Fruit fly (Drosophila melanogaster) whole organism, adult: ENCODE results near the gene CG12945.

Experiments used
- CG11617 ChIP-seq: fragments of 200-800 bp; sonication (Bioruptor generic); optimal IDR thresholded peaks from 2 replicates; lab custom pipeline; 2017; ENCODE audit warnings: mild to moderate bottlenecking, missing biosample characterization, missing genetic modification reagents, missing genetic modification characterization
- CG12768 ChIP-seq: fragments of 200-800 bp; sonication (Bioruptor generic); optimal IDR thresholded peaks from 2 replicates; lab custom pipeline; 2017; ENCODE audit warnings: missing biosample characterization, missing genetic modification characterization, mild to moderate bottlenecking, moderate library complexity, missing genetic modification reagents
- CG14711 ChIP-seq: fragments of 200-800 bp; sonication (Bioruptor generic); optimal IDR thresholded peaks from 2 replicates; lab custom pipeline; 2018; ENCODE audit warnings: missing biosample characterization, mild to moderate bottlenecking, missing genetic modification characterization, moderate library complexity
- CG1620 ChIP-seq: fragments of 200-800 bp; sonication (Bioruptor generic); optimal IDR thresholded peaks from 2 replicates; lab custom pipeline; 2016; ENCODE audit warnings: missing biosample characterization, missing genetic modification characterization
- CG33017 ChIP-seq: fragments of 200-800 bp; sonication (Bioruptor generic); optimal IDR thresholded peaks from 2 replicates; lab custom pipeline; 2018; ENCODE audit warnings: missing biosample characterization, mild to moderate bottlenecking, missing genetic modification characterization, moderate library complexity
- CG5204 ChIP-seq: fragments of 200-800 bp; sonication (Bioruptor generic); optimal IDR thresholded peaks from 2 replicates; lab custom pipeline; 2016; ENCODE audit warnings: missing biosample characterization, missing genetic modification characterization
- CG7045 ChIP-seq: fragments of 200-800 bp; sonication (Bioruptor generic); optimal IDR thresholded peaks from 2 replicates; lab custom pipeline; 2017; ENCODE audit warnings: missing biosample characterization, mild to moderate bottlenecking, missing genetic modification characterization
- CG7101 ChIP-seq: fragments of 200-800 bp; sonication (Bioruptor generic); optimal IDR thresholded peaks from 2 replicates; lab custom pipeline; 2018; ENCODE audit warnings: missing biosample characterization, mild to moderate bottlenecking, missing genetic modification characterization, moderate library complexity
- Clk ChIP-seq: fragments of 200-800 bp; sonication (Bioruptor generic); optimal IDR thresholded peaks from 2 replicates; lab custom pipeline; 2017; ENCODE audit warnings: missing biosample characterization, missing genetic modification characterization
- Crg-1 ChIP-seq: fragments of 200-800 bp; sonication (Bioruptor generic); optimal IDR thresholded peaks from 2 replicates; lab custom pipeline; 2016; ENCODE audit warnings: missing biosample characterization, missing genetic modification characterization
- Hr96 ChIP-seq: fragments of 200-800 bp; sonication (Bioruptor generic); optimal IDR thresholded peaks from 2 replicates; lab custom pipeline; 2016; ENCODE audit warnings: missing biosample characterization, missing genetic modification characterization
- Mnt ChIP-seq: fragments of 200-800 bp; sonication (Bioruptor generic); optimal IDR thresholded peaks from 2 replicates; lab custom pipeline; 2016; ENCODE audit warnings: missing biosample characterization, mild to moderate bottlenecking, missing genetic modification characterization
- bab1 ChIP-seq: fragments of 200-800 bp; sonication (Bioruptor generic); optimal IDR thresholded peaks from 3 replicates; lab custom pipeline; 2019; ENCODE audit warnings: missing biosample characterization, mild to moderate bottlenecking, missing genetic modification characterization, moderate library complexity
- cic ChIP-seq: fragments of 200-800 bp; sonication (Bioruptor generic); optimal IDR thresholded peaks from 2 replicates; lab custom pipeline; 2017; ENCODE audit warnings: missing biosample characterization, mild to moderate bottlenecking, missing genetic modification characterization, moderate library complexity
- cnc ChIP-seq, 2 experiments: fragments of >200 bp; optimal IDR thresholded peaks; 2 replicates each; lab custom pipeline; 2017
- kay ChIP-seq: fragments of 200-800 bp; sonication (Bioruptor generic); peaks from one replicate; lab custom pipeline; 2016; ENCODE audit warnings: missing biosample characterization, missing genetic modification characterization, borderline replicate concordance
- ovo ChIP-seq: fragments of 200-800 bp; sonication (Bioruptor generic); optimal IDR thresholded peaks from 2 replicates; lab custom pipeline; 2016; ENCODE audit warnings: missing biosample characterization, missing genetic modification characterization
- pad ChIP-seq: fragments of 200-800 bp; sonication (Bioruptor generic); optimal IDR thresholded peaks from 3 replicates; lab custom pipeline; 2017; ENCODE audit warnings: missing biosample characterization, missing genetic modification characterization, mild to moderate bottlenecking, moderate library complexity, missing genetic modification reagents
- tj ChIP-seq: fragments of 200-800 bp; sonication (Bioruptor generic); optimal IDR thresholded peaks from 3 replicates; lab custom pipeline; 2017; ENCODE audit warnings: missing biosample characterization, mild to moderate bottlenecking, missing genetic modification characterization, moderate library complexity
- toe ChIP-seq: fragments of 200-800 bp; sonication (Bioruptor generic); optimal IDR thresholded peaks from 2 replicates; lab custom pipeline; 2016; ENCODE audit warnings: missing biosample characterization, missing genetic modification characterization

CG12945 gene

dm6 chr3R:9762955-9763931 is 27.8 kb downstream of the CG12945 start, which contains the start of the genes Snap24 and CG8478:
Gene Snap24 (minus strand): TSS chr3R:9763150.
Gene CG8478 (plus strand): TSS chr3R:9763650.
- TF ChIP-seq CG5204 (no peak), Mnt (peak; percentile 25), tj (peak; percentile 0), CG11617 (GFP tag; lab: Kevin White, UChicago) (peak; percentile 1), pad (GFP tag; lab: Kevin White, UChicago) (peak; percentile 51), bab1 (peak; percentile 9)

dm6 chr3R:9759360-9760191 is 31.4 kb downstream of the CG12945 start, which contains the start of gene Mpi:
Gene Mpi (plus strand): TSS chr3R:9759622.
- TF ChIP-seq cic (GFP tag; lab: Kevin White, UChicago), result peak; percentile 85
- TF ChIP-seq CG12768, result peak; percentile 44
- no peak for TF ChIP-seq Crg-1
- TF ChIP-seq pad (GFP tag; lab: Kevin White, UChicago), result no peak
- no peak for TF ChIP-seq Clk (GFP tag; lab: Kevin White, UChicago)
- no peak for TF ChIP-seq Hr96 (GFP tag; lab: Kevin White, UChicago)
- TF ChIP-seq CG7101 (tag; lab: Kevin White, UChicago), result peak; percentile 2
- TF ChIP-seq Mnt, result peak; percentile 43
- no peak for TF ChIP-seq kay
- TF ChIP-seq CG7045, result no peak
- TF ChIP-seq CG5204, result no peak
- TF ChIP-seq CG11617 (GFP tag; lab: Kevin White, UChicago), result peak; percentile 50
- TF ChIP-seq bab1, result peak; percentile 70
- peak; percentile 23 for TF ChIP-seq CG1620 (GFP tag; lab: Kevin White, UChicago)
- TF ChIP-seq CG14711 (tag; lab: Kevin White, UChicago), result no peak
- TF ChIP-seq CG33017 (tag; lab: Kevin White, UChicago), result peak; percentile 21
- peak; percentile 38 for TF ChIP-seq tj
- no peak for TF ChIP-seq toe
- TF ChIP-seq cnc (optimal IDR thresholded peaks at IDR 0.05; lab: Kevin White, UChicago), result no peak
- TF ChIP-seq ovo (GFP tag; lab: Kevin White, UChicago), result no peak

- no peak for TF ChIP-seq CG7045
- TF ChIP-seq CG11617 (GFP tag; lab: Kevin White, UChicago), result peak; percentile 4
- TF ChIP-seq cic (GFP tag; lab: Kevin White, UChicago), result no peak
- TF ChIP-seq CG1620 (GFP tag; lab: Kevin White, UChicago), result no peak
- peak; percentile 71 for TF ChIP-seq CG14711 (tag; lab: Kevin White, UChicago)
- no peak for TF ChIP-seq Hr96 (GFP tag; lab: Kevin White, UChicago)
- TF ChIP-seq tj, result no peak
- TF ChIP-seq CG5204, result no peak
- no peak for TF ChIP-seq CG7101 (tag; lab: Kevin White, UChicago)
- TF ChIP-seq toe, result no peak
- peak; percentile 19 for TF ChIP-seq Crg-1
- TF ChIP-seq bab1, result peak; percentile 21
- no peak for TF ChIP-seq pad (GFP tag; lab: Kevin White, UChicago)
Measured at dm6 chr3R:9756187-9756586, 34.8 kb downstream of the CG12945 start, which contains the start of the genes Alg12 and Rpt3R. Gene Alg12 (plus strand): TSS chr3R:9756491. Gene Rpt3R (minus strand): TSS chr3R:9756510.

dm6 chr3R:9754487-9754886 is 36.5 kb downstream of the CG12945 start, which contains the start of gene Tti1:
Gene Tti1 (minus strand): TSS chr3R:9754686.
- TF ChIP-seq CG5204 (no peak), cnc (optimal IDR thresholded peaks at IDR 0.05; lab: Kevin White, UChicago) (no peak), bab1 (no peak), toe (no peak), CG33017 (tag; lab: Kevin White, UChicago) (no peak), CG12768 (no peak)

dm6 chr3R:9747900-9748663 is 42.9 kb downstream of the CG12945 start:
- no peak for TF ChIP-seq cnc (optimal IDR thresholded peaks at IDR 0.05; lab: Kevin White, UChicago)
- no peak for TF ChIP-seq ovo (GFP tag; lab: Kevin White, UChicago)
- TF ChIP-seq CG11617 (GFP tag; lab: Kevin White, UChicago), result no peak
- TF ChIP-seq Hr96 (GFP tag; lab: Kevin White, UChicago), result no peak
- no peak for TF ChIP-seq CG7045
- TF ChIP-seq pad (GFP tag; lab: Kevin White, UChicago), result no peak

dm6 chr3R:9747875-9747899 is 43.3 kb downstream of the CG12945 start, which contains the start of gene PpD3:
Gene PpD3 (plus strand): TSS chr3R:9747875.
- TF ChIP-seq Clk (GFP tag; lab: Kevin White, UChicago) (no peak), cic (GFP tag; lab: Kevin White, UChicago) (no peak), Crg-1 (no peak), ovo (GFP tag; lab: Kevin White, UChicago) (no peak), CG11617 (GFP tag; lab: Kevin White, UChicago) (no peak), CG1620 (GFP tag; lab: Kevin White, UChicago) (no peak), cnc (optimal IDR thresholded peaks at IDR 0.05; lab: Kevin White, UChicago) (no peak), CG14711 (tag; lab: Kevin White, UChicago) (no peak), CG7045 (no peak), toe (no peak)
